Worm (Caenorhabditis elegans) whole organism, L4 larva: ENCODE data around the gene ZC204.6.

Experiments used
- F26F4.8 ChIP-seq: fragments of 200-800 bp; sonication (Bioruptor generic); conservative IDR thresholded peaks from 2 replicates; pipeline ENCODE4 v1.3.6; 2022; ENCODE audit warnings: missing genetic modification characterization, missing compliant biosample characterization
- T20F7.1 ChIP-seq: fragments of 200-800 bp; sonication (Bioruptor generic); optimal IDR thresholded peaks from 2 replicates; lab custom pipeline; 2018; ENCODE audit warnings: mild to moderate bottlenecking, missing genetic modification characterization, missing compliant biosample characterization
- Y105C5A.15 ChIP-seq: fragments of 200-800 bp; sonication (Bioruptor generic); IDR thresholded peaks from 2 replicates; pipeline ENCODE4 v1.3.6; 2022; ENCODE audit warnings: missing genetic modification characterization, missing compliant biosample characterization
- ZK337.2 ChIP-seq: fragments of 200-800 bp; sonication (Bioruptor generic); IDR thresholded peaks from 2 replicates; pipeline ENCODE4 v1.3.6; 2022; ENCODE audit warnings: missing genetic modification reagents, missing genetic modification characterization, missing compliant biosample characterization
- aha-1 ChIP-seq: fragments of 150-350 bp; peaks from one replicate; lab custom pipeline; 2014; ENCODE audit warnings: missing biosample characterization, missing genetic modification characterization
- ama-1 ChIP-seq: fragments of 150-350 bp; optimal IDR thresholded peaks from 2 replicates; lab custom pipeline; 2014; ENCODE audit warnings: inconsistent platforms, mixed read lengths
- attf-4 ChIP-seq: sonication (generic microtip); optimal IDR thresholded peaks from 3 replicates; lab custom pipeline; 2017; ENCODE audit warnings: missing biosample characterization, missing genetic modification characterization
- ceh-32 ChIP-seq: sonication (generic microtip); optimal IDR thresholded peaks from 2 replicates; lab custom pipeline; 2016; ENCODE audit warnings: mild to moderate bottlenecking, missing genetic modification characterization, missing compliant biosample characterization; ENCODE audit not compliant: poor library complexity
- cey-2 ChIP-seq: sonication (generic microtip); optimal IDR thresholded peaks from 3 replicates; lab custom pipeline; 2017; ENCODE audit warnings: missing genetic modification characterization, mild to moderate bottlenecking, missing compliant biosample characterization, antibody characterized with exemption, borderline replicate concordance; ENCODE audit not compliant: insufficient read depth
- ctbp-1 ChIP-seq: fragments of 200-800 bp; sonication (Bioruptor generic); IDR thresholded peaks from 2 replicates; pipeline ENCODE4 v1.3.6; 2022; ENCODE audit warnings: missing genetic modification reagents, missing genetic modification characterization, missing compliant biosample characterization
- daf-19 ChIP-seq: fragments of 200-800 bp; sonication (Bioruptor generic); conservative IDR thresholded peaks from 2 replicates; pipeline ENCODE4 v1.3.6; 2022; ENCODE audit warnings: missing genetic modification characterization, missing compliant biosample characterization
- dmd-6 ChIP-seq: fragments of 200-800 bp; sonication (Bioruptor generic); IDR thresholded peaks from 2 replicates; pipeline ENCODE4 v1.3.6; 2022; ENCODE audit warnings: missing genetic modification reagents, missing genetic modification characterization, missing compliant biosample characterization
- dmd-8 ChIP-seq: fragments of 200-800 bp; sonication (Bioruptor generic); IDR thresholded peaks from 2 replicates; pipeline ENCODE4 v1.3.6; 2022; ENCODE audit warnings: missing genetic modification characterization, missing compliant biosample characterization
- duxl-1 ChIP-seq: sonication (generic microtip); optimal IDR thresholded peaks from 2 replicates; lab custom pipeline; 2016; ENCODE audit warnings: mild to moderate bottlenecking, missing genetic modification characterization, moderate library complexity, missing compliant biosample characterization; ENCODE audit not compliant: poor library complexity
- egl-43 ChIP-seq: fragments of 200-800 bp; sonication (Bioruptor generic); IDR thresholded peaks from 2 replicates; pipeline ENCODE4 v1.3.6; 2022; ENCODE audit warnings: missing genetic modification reagents, missing genetic modification characterization, missing compliant biosample characterization
- lin-13 ChIP-seq: fragments of 150-350 bp; optimal IDR thresholded peaks from 2 replicates; lab custom pipeline; 2014; ENCODE audit warnings: missing biosample characterization, missing genetic modification reagents, missing genetic modification characterization
- lin-15B ChIP-seq: fragments of 150-350 bp; sonication (generic microtip); optimal IDR thresholded peaks from 3 replicates; lab custom pipeline; 2014; ENCODE audit warnings: missing biosample characterization, missing genetic modification characterization
- mdl-1 ChIP-seq, 2 experiments: fragments of 150-350 bp in 1 of 2; sonication (generic microtip) in 1 of 2; optimal IDR thresholded peaks; 2 replicates each; lab custom pipeline; 2014 to 2017; ENCODE audit warnings: missing biosample characterization in 2 of 2, missing genetic modification characterization in 2 of 2
- mes-2 ChIP-seq: sonication (generic microtip); optimal IDR thresholded peaks from 2 replicates; lab custom pipeline; 2016; ENCODE audit warnings: missing genotype, mild to moderate bottlenecking, missing genetic modification characterization, missing compliant biosample characterization; ENCODE audit not compliant: poor library complexity, severe bottlenecking
- nhr-11 ChIP-seq: fragments of 150-350 bp; optimal IDR thresholded peaks from 2 replicates; lab custom pipeline; 2014; ENCODE audit warnings: missing biosample characterization, missing genetic modification characterization
- nhr-41 ChIP-seq: fragments of 200-800 bp; sonication (Bioruptor generic); IDR thresholded peaks from 2 replicates; pipeline ENCODE4 v1.3.6; 2022; ENCODE audit warnings: missing genetic modification reagents, missing genetic modification characterization, missing compliant biosample characterization
- nhr-6 ChIP-seq: fragments of 150-350 bp; optimal IDR thresholded peaks from 2 replicates; lab custom pipeline; 2014; ENCODE audit warnings: missing biosample characterization, missing genetic modification characterization
- nhr-77 ChIP-seq: fragments of 150-350 bp; optimal IDR thresholded peaks from 2 replicates; lab custom pipeline; 2014; ENCODE audit warnings: missing biosample characterization, missing genetic modification characterization
- rbr-2 ChIP-seq: sonication (generic microtip); optimal IDR thresholded peaks from 2 replicates; lab custom pipeline; 2016; ENCODE audit warnings: missing genotype, missing genetic modification characterization, missing compliant biosample characterization
- sdz-12 ChIP-seq: fragments of 200-800 bp; sonication (Bioruptor generic); optimal IDR thresholded peaks from 2 replicates; lab custom pipeline; 2018; ENCODE audit warnings: mild to moderate bottlenecking, missing genetic modification characterization, missing compliant biosample characterization
- set-16 ChIP-seq: fragments of 200-800 bp; sonication (Bioruptor generic); IDR thresholded peaks from 2 replicates; pipeline ENCODE4 v1.3.6; 2022; ENCODE audit warnings: missing genetic modification reagents, missing genetic modification characterization, missing compliant biosample characterization
- tag-97 ChIP-seq: fragments of 200-800 bp; sonication (Bioruptor generic); IDR thresholded peaks from 2 replicates; pipeline ENCODE4 v1.3.6; 2022; ENCODE audit warnings: missing genetic modification characterization, missing compliant biosample characterization
- unc-39 ChIP-seq: sonication (generic microtip); optimal IDR thresholded peaks from 2 replicates; lab custom pipeline; 2017; ENCODE audit warnings: missing biosample characterization, missing genetic modification characterization
- vab-7 ChIP-seq: fragments of 200-800 bp; sonication (Bioruptor generic); IDR thresholded peaks from 2 replicates; pipeline ENCODE4 v1.3.6; 2022; ENCODE audit warnings: missing genetic modification reagents, missing genetic modification characterization, missing compliant biosample characterization

The ZC204.6 gene

ce11 chrII:1644777-1645348 lies at the start of gene ZC204.6:
Gene ZC204.6 (minus strand): TSS chrII:1644827.
- TF ChIP-seq egl-43 (GFP tag; lab: Robert Waterston, UW) (0 out of 2 replicates have a peak, but pooled peaks have one; percentile 27), nhr-6 (tag; lab: Kevin White, UChicago) (no peak), cey-2 (tag; lab: Kevin White, UChicago) (no peak), aha-1 (tag; lab: Kevin White, UChicago) (peak; percentile 42), set-16 (GFP tag; lab: Robert Waterston, UW) (peak; percentile 93)

DNA sequence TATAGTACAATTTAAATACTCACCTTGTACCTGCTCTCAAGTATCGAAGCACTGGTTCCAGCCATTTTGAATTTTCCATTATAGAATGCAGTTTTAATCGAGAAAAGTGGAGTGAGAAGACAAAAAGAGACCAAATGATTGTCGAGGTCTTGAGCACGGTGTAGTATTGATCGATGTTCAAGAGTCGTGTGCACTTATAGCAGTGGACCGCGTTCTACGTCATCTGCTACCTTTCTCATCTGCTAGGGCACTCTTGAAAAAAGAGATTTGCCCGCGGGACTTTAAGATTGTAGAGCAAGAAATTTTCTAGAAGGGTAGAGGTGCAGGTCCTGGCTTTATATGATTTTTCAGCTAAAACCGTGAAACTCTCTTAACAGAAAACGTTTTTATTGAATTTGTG lies 48.2 kb upstream of the ZC204.6 start, which contains the start of gene fbxc-21:
Gene fbxc-21, minus strand, starts transcription at position 101 of the 400 bp plus-strand sequence.
- TF ChIP-seq set-16 (GFP tag; lab: Robert Waterston, UW) (no peak), Y105C5A.15 (no peak), vab-7 (GFP tag; lab: Robert Waterston, UW) (no peak), dmd-8 (no peak), T20F7.1 (GFP tag; lab: Kevin White, UChicago) (no peak), sdz-12 (GFP tag; lab: Kevin White, UChicago) (no peak), rbr-2 (tag; lab: Kevin White, UChicago) (no peak), lin-13 (GFP tag; lab: Kevin White, UChicago) (no peak), ctbp-1 (GFP tag; lab: Robert Waterston, UW) (no peak), daf-19 (GFP tag; lab: Robert Waterston, UW) (no peak), mes-2 (tag; lab: Kevin White, UChicago) (no peak), tag-97 (GFP tag; lab: Robert Waterston, UW) (no peak), attf-4 (tag; lab: Kevin White, UChicago) (no peak)

DNA sequence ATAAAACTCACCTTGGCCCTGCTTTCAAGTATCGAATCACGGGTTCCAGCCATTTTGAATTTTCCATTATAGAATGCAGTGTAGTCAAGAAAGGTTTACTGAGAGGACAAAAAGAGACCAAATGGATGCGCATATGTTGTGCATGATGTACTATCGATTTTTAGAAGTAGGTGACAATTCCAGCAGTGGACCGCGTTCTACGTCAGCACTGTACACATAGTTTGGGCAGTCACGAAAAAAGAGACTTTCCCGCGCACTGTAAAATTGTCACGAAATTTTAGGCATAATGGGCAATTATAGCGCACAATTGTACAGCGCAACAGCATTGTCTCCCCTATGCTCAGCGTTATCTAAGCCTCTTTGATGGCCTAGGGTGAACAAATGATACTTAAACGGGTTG lies 46.4 kb upstream of the ZC204.6 start, which contains the start of gene fbxc-22:
Gene fbxc-22, minus strand, starts transcription at position 101 of the 400 bp plus-strand sequence.
- no peak for TF ChIP-seq ama-1 (lab: Kevin White, UChicago)
- no peak for TF ChIP-seq daf-19 (GFP tag; lab: Robert Waterston, UW)
- no peak for TF ChIP-seq mdl-1 (tag; optimal IDR thresholded peaks at IDR 0.05; lab: Kevin White, UChicago)
- TF ChIP-seq nhr-77, result no peak
- TF ChIP-seq attf-4 (tag; lab: Kevin White, UChicago), result no peak
- TF ChIP-seq unc-39, result no peak
- TF ChIP-seq F26F4.8 (GFP tag; lab: Robert Waterston, UW), result no peak
- TF ChIP-seq lin-15B (tag; lab: Kevin White, UChicago), result no peak
- no peak for TF ChIP-seq egl-43 (GFP tag; lab: Robert Waterston, UW)
- TF ChIP-seq nhr-11 (tag; lab: Kevin White, UChicago), result no peak
- TF ChIP-seq lin-13 (GFP tag; lab: Kevin White, UChicago), result no peak

DNA sequence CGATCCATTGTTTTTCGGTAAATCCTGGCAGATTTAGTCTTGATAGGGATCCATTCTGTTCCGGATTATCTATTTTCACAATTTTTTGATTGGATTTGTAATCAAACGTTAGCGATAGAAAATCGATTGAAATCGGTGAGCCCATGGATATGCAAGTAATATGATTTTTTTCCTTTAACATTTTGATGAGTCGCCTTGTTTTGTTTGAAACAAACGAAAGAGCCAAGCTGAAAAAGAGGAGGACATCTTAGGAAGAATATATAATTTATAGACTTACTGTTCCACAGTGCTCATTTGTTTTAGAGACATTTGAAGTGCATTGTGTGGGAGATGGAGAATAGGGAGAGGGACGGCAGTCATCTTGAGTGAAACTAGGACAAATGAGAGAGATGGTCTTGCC lies 44.2 kb upstream of the ZC204.6 start, which contains the start of the genes fbxb-18 and fbxb-19:
Gene fbxb-18, minus strand, starts transcription at position 101 of the 400 bp plus-strand sequence.
Gene fbxb-19, minus strand, starts transcription at position 369 of the 400 bp plus-strand sequence.
- no peak for TF ChIP-seq T20F7.1 (GFP tag; lab: Kevin White, UChicago)
- TF ChIP-seq ceh-32, result no peak

ce11 chrII:1683742-1684141 lies 39.1 kb upstream of the ZC204.6 start, which contains the start of gene fbxb-25:
Gene fbxb-25 (plus strand): TSS chrII:1684042.
- TF ChIP-seq ZK337.2 (GFP tag; lab: Robert Waterston, UW), result no peak
- TF ChIP-seq duxl-1 (tag; lab: Kevin White, UChicago), result peak; percentile 53
- no peak for TF ChIP-seq nhr-41 (GFP tag; lab: Robert Waterston, UW)
- peak; percentile 39 for TF ChIP-seq aha-1 (tag; lab: Kevin White, UChicago)
- TF ChIP-seq dmd-6 (GFP tag; lab: Robert Waterston, UW), result no peak
- TF ChIP-seq, all 104 proteins: peak for 2

- no peak for TF ChIP-seq set-16 (GFP tag; lab: Robert Waterston, UW)
Observed at ce11 chrII:1682218-1682617, 37.6 kb upstream of the ZC204.6 start, which contains the start of gene fbxb-26. Gene fbxb-26 (plus strand): TSS chrII:1682518.
